Worm (Caenorhabditis elegans) whole organism, L4 larva: ENCODE data around the gene C26G2.2.

Source experiments
- ZK546.5 ChIP-seq, 2 experiments: sonication (generic microtip); optimal IDR thresholded peaks; 2 replicates each; lab custom pipeline; 2017; ENCODE audit warnings: missing biosample characterization in 2 of 2, missing genetic modification characterization in 2 of 2
- aly-2 ChIP-seq: sonication (generic microtip); optimal IDR thresholded peaks from 2 replicates; lab custom pipeline; 2018; ENCODE audit warnings: missing biosample characterization, missing genetic modification characterization
- dpl-1 ChIP-seq: fragments of 150-350 bp; optimal IDR thresholded peaks from 2 replicates; lab custom pipeline; 2014; ENCODE audit warnings: missing biosample characterization, missing genetic modification reagents, missing genetic modification characterization
- jun-1 ChIP-seq: fragments of 150-350 bp; optimal IDR thresholded peaks from 2 replicates; lab custom pipeline; 2014; ENCODE audit warnings: missing biosample characterization, missing genetic modification reagents, missing genetic modification characterization
- nhr-102 ChIP-seq: sonication (generic microtip); optimal IDR thresholded peaks from 2 replicates; lab custom pipeline; 2016; ENCODE audit warnings: mild to moderate bottlenecking, missing genetic modification characterization, moderate library complexity, missing compliant biosample characterization
- nhr-11 ChIP-seq: fragments of 150-350 bp; optimal IDR thresholded peaks from 2 replicates; lab custom pipeline; 2014; ENCODE audit warnings: missing biosample characterization, missing genetic modification characterization
- nhr-237 ChIP-seq: sonication (generic microtip); optimal IDR thresholded peaks from 2 replicates; lab custom pipeline; 2017; ENCODE audit warnings: missing biosample characterization, missing genetic modification characterization
- nhr-76 ChIP-seq: fragments of 150-350 bp; optimal IDR thresholded peaks from 2 replicates; lab custom pipeline; 2014; ENCODE audit warnings: missing biosample characterization, missing genetic modification characterization
- nhr-77 ChIP-seq: fragments of 150-350 bp; optimal IDR thresholded peaks from 2 replicates; lab custom pipeline; 2014; ENCODE audit warnings: missing biosample characterization, missing genetic modification characterization
- pqm-1 ChIP-seq: sonication (generic microtip); optimal IDR thresholded peaks from 2 replicates; lab custom pipeline; 2017; ENCODE audit warnings: missing biosample characterization, missing genetic modification characterization
- tag-97 ChIP-seq: fragments of 200-800 bp; sonication (Bioruptor generic); IDR thresholded peaks from 2 replicates; pipeline ENCODE4 v1.3.6; 2022; ENCODE audit warnings: missing genetic modification characterization, missing compliant biosample characterization
- vab-7 ChIP-seq: fragments of 200-800 bp; sonication (Bioruptor generic); IDR thresholded peaks from 2 replicates; pipeline ENCODE4 v1.3.6; 2022; ENCODE audit warnings: missing genetic modification reagents, missing genetic modification characterization, missing compliant biosample characterization

DNA sequence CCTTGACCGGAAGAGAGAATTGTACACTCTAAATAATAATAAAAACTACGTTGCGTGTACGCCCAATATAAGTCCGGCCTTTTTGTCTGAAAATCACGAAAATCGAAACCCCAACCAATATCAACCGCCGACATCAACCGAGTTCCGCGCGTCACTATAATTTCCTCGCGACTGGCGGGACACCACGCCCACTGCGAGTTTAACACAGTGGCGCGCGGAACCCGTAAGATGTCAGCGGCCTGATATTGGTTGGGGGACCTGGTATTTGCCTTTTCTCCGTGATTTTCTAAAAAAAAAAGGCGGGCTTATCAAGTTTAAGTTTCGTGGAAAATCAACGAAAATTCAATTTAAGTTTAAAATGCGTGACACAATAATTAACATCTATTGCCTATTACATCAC is 16.3 kb downstream of the C26G2.2 start:
- no peak for TF ChIP-seq dpl-1
- TF ChIP-seq jun-1 = no peak
- no peak for TF ChIP-seq vab-7 (GFP tag; lab: Robert Waterston, UW)
- no peak for TF ChIP-seq pqm-1 (tag; lab: Kevin White, UChicago)
- no peak for TF ChIP-seq tag-97 (GFP tag; lab: Robert Waterston, UW)
- TF ChIP-seq nhr-77 (tag; lab: Kevin White, UChicago) = no peak
- no peak for TF ChIP-seq nhr-76 (tag; lab: Kevin White, UChicago)
- TF ChIP-seq nhr-237 (tag; lab: Kevin White, UChicago) = no peak
- no peak for TF ChIP-seq aly-2
- no peak for TF ChIP-seq nhr-11 (tag; lab: Kevin White, UChicago)
- TF ChIP-seq nhr-102 (tag; lab: Kevin White, UChicago) = no peak
- TF ChIP-seq ZK546.5 (tag; optimal IDR thresholded peaks at IDR 0.05; lab: Kevin White, UChicago) = no peak
